Worm (Caenorhabditis elegans): ENCODE results near the gene gpcp-1.

DNA sequence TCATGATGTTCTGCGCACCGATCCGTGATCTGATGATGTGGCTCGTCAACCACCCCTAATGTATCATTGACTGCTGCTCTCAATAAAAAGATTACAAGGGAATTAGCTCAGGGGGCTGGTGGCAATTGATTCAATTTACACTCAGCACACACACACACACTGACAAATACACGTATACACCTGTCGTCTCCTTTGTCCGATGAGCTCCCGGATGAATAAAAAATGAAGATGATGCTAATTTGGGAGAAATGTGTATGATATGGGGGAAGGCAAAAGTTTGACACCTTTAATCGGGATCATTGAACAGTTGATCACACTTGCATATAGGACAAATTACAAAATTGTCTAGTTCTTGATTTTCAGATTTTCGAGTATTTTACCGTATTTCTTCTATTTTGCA, 43.4 kb downstream of the gpcp-1 start:
- TF ChIP-seq lin-14 (GFP tag; optimal IDR thresholded peaks at IDR 0.05) (no peak), efl-3 (GFP tag; optimal IDR thresholded peaks at IDR 0.05) (no peak), xbp-1 (tag; optimal IDR thresholded peaks at IDR 0.05) (no peak), ceh-63 (GFP tag; optimal IDR thresholded peaks at IDR 0.05) (no peak), mep-1 (tag; optimal IDR thresholded peaks at IDR 0.05) (no peak), unc-62 (GFP tag; optimal IDR thresholded peaks at IDR 0.05) (no peak), nhr-76 (tag; optimal IDR thresholded peaks at IDR 0.05) (no peak), zag-1 (tag; optimal IDR thresholded peaks at IDR 0.05) (no peak), ceh-82 (tag; optimal IDR thresholded peaks at IDR 0.05) (no peak), nhr-77 (tag; optimal IDR thresholded peaks at IDR 0.05) (no peak), lin-15B (tag; optimal IDR thresholded peaks at IDR 0.05) (no peak)

Data from whole organism, L1 larva.